Worm (Caenorhabditis elegans) whole organism, dauer: ENCODE data around the gene F10D7.10.

ENCODE experiments used
- unc-62 ChIP-seq: sonication (generic microtip); optimal IDR thresholded peaks from 2 replicates; lab custom pipeline; 2017; ENCODE audit warnings: missing biosample characterization, missing genetic modification reagents, missing genetic modification characterization

The F10D7.10 gene

DNA sequence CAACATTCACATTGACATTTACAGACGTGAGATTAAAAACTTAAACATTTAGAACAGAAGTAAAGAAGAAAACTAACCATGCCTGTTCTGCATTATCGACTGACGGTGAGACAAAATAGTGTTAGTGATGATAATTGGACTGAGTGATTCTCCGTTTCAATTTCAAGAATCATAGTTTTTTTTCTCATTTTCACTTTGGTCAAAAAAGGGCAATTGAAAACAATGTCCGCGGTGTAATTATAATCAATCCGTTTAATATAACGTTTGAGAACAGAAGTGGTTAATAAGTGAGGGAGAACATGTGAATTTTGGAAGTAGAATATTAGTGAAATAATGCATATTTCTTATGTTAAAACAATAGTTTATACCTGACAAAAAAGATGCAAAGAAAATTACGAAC lies at the start of gene F10D7.10:
Gene F10D7.10, minus strand, starts transcription at position 101 of the 400 bp plus-strand sequence.
- no peak for TF ChIP-seq unc-62 (GFP tag; lab: Kevin White, UChicago)

DNA sequence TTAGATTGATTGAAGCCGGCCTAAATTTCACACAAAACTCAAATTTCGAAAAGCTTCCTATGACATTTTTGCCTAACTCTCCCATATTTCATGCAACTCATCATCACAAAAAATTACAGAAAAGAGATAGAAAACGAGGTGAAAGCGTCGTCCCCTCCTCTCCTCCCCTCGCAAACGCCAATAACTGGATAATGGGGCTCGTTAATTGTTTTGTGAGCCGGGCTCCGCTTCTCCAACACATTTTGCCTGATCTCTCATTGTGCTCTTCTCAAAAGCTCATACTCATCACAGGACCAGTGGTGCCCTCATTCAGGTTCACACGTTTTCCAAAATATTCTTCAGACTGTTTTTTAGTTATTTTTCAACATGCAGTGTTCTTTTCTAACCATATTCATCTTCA lies 49.2 kb upstream of the F10D7.10 start, which contains the start of gene pbo-6:
Gene pbo-6, plus strand, starts transcription at position 240 of the 400 bp plus-strand sequence.
- no peak for TF ChIP-seq unc-62 (GFP tag; lab: Kevin White, UChicago)

DNA sequence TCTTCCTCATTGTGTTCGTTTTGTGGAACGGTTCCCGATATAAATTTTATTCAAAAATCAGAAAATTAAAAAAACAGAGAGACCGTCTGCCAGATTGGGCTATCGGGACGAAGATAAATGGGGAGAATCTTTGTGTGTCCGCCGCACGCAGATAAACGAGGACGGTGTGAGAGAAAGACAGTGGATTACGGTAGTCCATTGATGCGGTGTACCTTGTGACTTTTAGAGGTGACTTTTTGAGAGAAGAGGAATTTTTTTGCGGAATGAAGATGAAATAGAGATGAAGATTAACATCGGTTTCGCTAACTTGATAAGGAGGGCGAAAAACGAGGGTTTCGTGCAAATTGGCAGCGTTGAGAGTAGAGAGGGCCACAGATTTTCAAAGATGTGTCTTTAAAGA lies 48.2 kb upstream of the F10D7.10 start:
- TF ChIP-seq unc-62 (GFP tag; lab: Kevin White, UChicago), result no peak

DNA sequence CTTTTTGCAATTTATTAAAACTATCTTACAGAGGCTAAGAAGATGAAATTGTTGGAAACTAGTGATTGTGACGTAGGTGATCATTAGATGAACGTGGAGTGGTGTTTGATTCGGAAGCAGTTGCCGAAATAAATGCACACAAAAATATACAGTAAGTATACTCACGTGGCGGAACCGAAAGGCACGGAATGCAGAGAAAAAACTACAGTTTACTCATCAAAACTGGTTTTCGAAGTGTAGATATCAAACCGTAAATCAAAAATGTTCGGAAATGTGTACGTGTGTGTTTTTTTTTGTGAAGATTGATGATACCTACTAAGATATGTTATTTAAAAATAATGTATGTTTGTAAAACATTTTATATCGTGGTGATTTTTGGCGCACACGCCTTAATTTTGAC lies 47.1 kb upstream of the F10D7.10 start:
- TF ChIP-seq unc-62 (GFP tag; lab: Kevin White, UChicago), result no peak

DNA sequence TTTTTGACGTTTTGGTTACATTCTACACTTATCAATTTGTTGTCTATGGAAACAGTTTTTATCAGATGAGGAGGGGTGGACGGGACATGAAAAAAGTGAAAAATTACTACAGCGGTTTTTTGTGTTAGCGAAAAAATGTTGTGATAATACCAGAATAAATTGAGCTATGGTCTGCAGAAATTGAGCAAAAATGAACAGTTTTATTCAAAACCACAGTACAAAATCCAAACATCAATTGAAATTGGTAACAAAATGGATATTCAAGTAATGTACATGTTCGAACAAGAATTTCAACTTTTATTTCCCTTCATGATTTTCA lies 45.0 kb upstream of the F10D7.10 start:
- no peak for TF ChIP-seq unc-62 (GFP tag; lab: Kevin White, UChicago)

DNA sequence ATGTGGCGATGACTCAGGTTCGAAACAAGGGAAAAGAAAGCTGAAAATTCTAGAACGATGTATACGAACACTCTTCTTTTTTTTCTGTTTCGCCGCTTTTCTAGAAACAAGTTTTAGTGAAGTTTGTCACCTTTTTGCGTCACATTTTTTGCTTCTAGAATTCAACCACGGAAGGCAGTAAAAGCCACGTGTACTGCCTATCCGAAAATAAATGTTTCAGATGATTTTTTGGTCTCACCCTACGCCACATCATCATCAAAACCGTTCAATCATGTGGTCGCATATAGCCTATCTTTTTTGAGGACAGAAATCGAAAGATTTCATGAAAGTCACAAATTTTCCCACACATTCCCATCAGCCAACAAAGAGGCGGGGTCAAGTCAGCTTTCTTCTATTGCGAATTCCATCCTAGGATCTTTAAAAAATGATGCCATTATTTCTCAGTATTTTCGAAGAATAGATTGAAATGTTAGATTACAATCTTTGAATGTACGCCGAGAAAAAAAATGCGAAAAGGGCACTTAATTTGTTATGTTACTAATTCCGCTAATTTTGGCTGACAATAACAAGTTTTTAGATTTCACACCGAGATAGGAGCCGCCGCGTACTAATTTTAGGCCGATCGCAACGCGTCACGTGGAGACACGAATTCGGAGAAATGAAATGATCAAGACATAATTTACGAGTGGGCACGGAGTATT lies 44.5 kb upstream of the F10D7.10 start:
- TF ChIP-seq unc-62 (GFP tag; lab: Kevin White, UChicago), result no peak

DNA sequence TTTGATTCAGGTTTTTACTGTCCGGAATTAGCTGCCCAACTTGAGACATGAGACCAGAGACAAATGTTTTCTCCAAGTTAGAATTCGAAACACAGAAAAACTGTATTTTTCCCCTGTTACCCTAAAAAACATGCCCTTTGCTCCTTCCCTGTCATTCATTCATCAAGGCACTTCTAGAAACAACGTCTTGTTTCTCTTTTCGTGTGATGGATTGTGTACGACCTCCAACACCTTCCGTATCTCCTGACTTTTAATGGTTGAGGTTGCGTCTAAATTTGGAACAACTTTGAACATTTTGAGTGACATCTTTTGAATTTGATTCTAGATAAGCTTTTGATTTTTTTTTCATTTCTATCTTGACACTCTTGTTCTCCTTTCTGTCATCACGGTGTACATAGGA lies 43.0 kb upstream of the F10D7.10 start:
- TF ChIP-seq unc-62 (GFP tag; lab: Kevin White, UChicago), result no peak

DNA sequence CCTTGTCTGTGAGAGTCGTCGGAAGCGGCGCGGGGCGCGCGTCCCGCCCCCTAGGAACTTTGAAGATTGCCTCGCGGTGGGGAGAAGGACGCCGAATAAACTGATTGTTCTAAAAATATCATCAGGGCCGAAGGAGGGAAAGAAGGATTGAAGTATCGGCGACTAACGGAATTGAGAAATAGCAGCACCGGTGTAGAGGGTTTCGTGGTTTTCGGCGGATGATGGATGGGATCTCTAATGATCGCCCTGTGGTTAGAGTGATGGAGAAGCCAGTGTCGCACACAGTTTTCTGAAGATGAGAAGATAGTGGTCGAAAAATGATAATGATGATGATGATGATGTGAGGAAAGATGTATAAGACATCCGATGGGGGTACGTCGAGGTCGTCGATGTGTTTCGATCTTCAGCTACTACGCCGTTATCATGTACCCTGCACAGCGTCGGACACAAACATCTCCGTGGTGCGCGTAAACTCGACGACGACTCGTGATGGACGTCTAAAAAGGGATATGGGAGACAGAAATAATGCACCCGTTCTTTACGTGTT lies 42.0 kb upstream of the F10D7.10 start, which contains the start of gene osm-11:
Gene osm-11, minus strand, starts transcription at position 51 of the 547 bp plus-strand sequence.
- TF ChIP-seq unc-62 (GFP tag; lab: Kevin White, UChicago), result no peak

DNA sequence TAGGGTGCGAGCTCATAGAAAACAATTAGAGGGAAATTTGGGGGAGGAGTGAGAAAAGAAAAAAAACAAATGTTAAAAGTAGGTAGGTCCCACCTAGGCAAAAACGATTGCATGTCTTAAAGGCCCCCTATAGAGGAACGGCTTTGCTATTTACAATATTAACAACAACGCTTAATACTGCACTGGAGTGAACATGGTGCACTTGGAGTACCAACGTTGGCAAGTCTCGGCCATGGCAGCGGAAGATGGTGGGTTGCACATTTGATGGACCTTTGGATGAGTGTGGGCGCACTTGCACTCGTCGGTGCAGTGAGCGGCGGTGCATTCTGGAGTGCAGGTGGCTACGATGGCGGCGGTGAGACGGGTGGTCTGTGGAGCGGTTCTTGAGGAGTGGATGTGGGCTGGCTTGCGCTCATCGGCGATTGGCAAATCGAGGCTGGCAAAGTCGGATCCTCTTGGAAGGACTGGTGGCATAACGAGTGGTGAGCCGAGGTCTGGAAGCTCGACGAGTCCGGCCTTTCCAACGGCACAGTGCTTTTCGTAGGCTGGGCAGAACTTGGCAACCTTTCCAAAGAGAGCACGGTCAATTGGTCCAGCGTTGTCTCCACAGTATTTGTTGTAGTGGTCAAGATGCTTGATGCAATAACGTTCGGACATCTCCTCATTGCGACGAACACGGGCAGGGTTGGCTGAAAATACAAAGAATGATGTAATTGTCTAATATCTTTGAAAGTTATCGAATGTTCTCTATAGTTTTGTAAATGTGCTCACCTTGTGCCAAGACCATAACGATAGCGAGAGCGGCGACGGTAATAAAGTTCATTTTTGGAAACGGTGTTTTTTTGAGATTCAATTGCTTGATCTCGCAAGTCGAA lies 41.2 kb upstream of the F10D7.10 start:
- no peak for TF ChIP-seq unc-62 (GFP tag; lab: Kevin White, UChicago)

DNA sequence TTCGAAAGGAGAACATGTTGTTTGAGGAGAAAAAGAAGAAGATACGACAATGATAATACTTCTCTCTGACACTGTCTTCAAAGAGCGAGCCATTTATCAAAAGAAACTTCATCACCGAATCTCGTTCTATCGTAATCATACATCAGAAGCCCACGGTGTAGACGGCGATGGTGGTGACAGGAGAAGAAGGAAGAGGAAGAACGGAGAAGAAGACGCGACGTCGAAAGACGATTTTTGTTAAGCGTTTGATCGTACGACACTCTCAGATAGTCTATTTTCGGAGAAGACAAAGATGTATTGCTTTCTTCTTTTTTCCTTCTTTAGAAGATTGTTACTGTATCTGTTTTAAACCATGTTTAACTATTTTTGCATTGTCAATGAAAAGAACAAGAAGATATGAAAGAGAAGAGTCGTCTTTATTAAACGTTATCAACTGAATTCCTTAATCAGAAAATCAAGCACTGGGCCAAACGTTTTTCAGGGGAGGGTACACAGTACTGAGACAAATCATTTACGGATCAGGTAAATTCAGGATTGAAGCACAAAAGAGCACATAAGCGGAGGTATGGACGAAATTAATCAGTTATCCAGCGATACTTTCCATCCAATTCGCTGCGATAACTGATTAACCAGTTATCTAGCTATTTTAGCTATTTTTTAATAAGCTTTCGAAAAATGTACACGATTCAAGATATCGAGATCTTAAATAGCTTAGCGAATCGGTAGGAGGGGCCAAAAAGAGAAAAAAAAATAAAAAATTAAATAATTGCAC lies 40.4 kb upstream of the F10D7.10 start:
- TF ChIP-seq unc-62 (GFP tag; lab: Kevin White, UChicago), result no peak

DNA sequence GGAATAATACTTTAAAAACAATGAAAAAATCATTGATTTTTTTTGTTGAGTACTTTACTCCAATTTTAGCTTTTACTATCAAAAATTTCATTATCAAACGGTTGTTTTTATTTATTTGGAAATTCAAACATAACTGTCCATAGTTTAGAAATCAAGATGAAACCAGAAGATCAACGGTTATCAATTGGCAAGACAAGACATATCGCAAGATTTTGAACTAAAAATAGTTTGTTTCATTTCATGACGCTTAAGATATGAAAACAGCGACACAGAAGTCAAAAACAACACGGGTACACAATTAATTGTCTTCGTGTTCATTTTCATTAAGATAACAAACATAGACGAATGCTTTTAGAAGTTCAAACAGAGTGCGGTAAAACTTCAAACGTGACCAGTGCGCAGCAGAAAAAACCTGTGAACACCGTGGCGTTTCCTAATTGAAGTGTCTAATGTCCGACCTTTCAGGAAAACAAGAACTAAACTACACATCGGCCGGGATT lies 38.0 kb upstream of the F10D7.10 start:
- TF ChIP-seq unc-62 (GFP tag; lab: Kevin White, UChicago), result no peak

DNA sequence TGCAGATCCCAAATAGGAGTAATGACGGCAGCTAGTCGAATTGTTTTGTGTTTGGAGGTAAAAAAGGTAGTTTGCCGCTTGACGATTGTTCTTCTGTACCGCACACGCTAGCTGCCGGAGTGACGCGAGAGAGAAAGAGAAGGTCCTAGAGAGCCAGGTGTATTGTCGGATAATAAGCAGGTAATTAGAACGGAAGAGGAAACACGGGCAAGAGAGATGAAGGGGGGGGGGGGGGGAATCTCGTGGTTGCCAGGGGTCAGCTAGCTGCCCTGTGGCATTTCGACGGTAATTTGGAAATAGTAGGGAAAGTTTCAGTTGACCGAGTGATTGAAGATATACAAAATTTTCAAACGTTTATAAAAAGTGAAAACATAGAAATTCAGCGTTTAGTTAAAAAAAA lies 34.3 kb upstream of the F10D7.10 start, which contains the start of gene crb-1:
Gene crb-1, minus strand, starts transcription at position 147 of the 400 bp plus-strand sequence.
- no peak for TF ChIP-seq unc-62 (GFP tag; lab: Kevin White, UChicago)

DNA sequence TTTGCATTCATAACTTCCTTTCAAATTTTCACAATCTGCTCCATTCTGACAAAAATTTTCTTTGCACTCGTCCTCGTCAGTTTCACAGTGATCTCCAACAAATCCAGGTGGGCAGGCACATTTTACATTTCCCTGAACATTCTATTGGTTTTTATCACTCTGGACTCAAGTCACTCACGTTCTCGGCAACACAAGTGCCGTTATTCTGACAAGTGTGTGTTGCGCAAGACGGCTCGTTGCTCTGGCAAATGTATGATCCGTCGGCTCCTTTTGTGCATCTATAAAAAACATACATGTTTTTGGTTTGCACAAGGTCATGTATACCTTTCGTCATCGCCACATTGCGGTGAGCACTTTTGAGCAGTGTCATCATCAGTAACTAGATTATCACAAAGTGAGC lies 33.1 kb upstream of the F10D7.10 start:
- TF ChIP-seq unc-62 (GFP tag; lab: Kevin White, UChicago), result no peak

DNA sequence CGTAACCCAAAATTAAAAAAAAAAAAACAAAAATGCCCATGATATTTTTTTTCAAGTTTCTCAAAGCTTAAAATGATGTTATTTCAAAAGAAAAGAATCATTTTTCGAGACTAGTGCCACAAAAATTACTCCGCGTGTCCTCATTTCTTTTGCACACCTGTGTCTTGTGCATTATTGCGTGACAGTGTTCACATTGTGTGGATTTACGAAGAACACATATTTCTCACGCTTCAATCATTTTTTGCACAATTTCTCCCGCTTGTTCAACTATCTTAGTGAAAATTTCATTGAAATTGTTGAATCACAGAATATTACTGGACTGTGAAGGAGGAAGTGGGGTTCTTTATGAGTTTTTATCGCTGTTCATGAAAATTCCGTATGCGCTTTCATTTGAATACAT lies 29.3 kb upstream of the F10D7.10 start:
- TF ChIP-seq unc-62 (GFP tag; lab: Kevin White, UChicago), result no peak

DNA sequence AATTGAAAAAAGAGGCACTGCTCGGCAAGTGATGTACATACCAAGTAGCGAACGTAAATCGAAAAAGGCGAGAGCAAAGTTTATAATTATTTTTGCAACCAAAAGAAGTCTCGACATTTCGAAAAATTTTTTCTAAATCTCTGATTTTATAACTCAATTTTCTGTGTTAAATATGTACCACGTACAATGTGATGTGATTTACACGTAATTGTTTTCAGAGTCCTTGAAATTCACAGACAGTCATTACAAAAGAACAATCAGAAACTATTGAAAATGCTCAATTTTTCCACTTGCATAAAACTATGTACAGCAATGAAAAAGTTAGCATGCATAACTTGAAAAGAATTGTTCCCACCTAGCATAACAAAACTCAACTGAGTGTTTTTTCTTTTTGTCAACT lies 23.5 kb upstream of the F10D7.10 start:
- TF ChIP-seq unc-62 (GFP tag; lab: Kevin White, UChicago), result no peak
